Fruit fly (Drosophila melanogaster): ENCODE results near the gene Hou.

DNA sequence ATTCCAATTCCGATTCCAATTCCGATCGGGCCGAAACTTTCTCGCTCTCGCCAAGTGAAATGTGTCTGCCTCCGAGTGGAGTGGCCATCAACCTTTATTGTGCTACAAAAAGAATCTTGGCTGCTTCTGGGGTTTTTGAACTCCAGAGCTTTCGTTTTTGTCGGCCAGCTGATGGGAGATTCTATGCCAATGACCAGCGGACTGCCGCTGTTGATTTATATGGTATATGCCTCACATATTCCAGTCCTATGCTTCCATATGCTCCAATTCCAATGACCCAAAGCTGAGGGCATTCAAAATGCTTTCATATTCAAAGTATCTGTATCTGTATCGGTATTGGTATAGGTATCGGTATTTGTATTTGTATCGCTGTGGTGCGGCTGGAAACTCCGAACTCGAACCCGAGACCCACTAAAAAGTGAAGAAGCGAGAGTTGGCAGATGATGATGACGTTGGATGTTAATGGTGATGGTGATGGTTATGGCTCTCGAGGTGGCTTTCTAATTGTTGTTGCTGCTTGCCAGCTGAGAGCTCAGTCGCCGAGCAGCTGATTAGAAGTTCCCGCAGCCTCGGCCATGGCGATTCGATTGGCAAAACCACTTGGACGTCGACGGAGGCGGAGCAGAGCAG, 22.8 kb upstream of the Hou start:
- TF ChIP-seq CTCF (optimal IDR thresholded peaks at IDR 0.05) (no peak), CG8478 (optimal IDR thresholded peaks at IDR 0.05) (no peak)

Data from S2 (cell line).